Comparison of ENCODE assay signal across 1 fruit fly cellular context in genomic region chrX:10016724-10017123, dm6.
TF ChIP-seq lines count a peak whose summit lies in the region.

TSS of gene Cht6 (plus strand) at chrX:10016845.

TF ChIP-seq in whole organism, embryonic, 481 proteins besides CTCF, POLR2A, EP300 and RAD21 (continued from another document):
- TF ChIP-seq vvl (GFP tag; IDR thresholded peaks at IDR 0.05; lab: Robert Waterston, UW): 0 out of 2 replicates have a peak, but pooled peaks have one; percentile 23
- no peak for TF ChIP-seq CG7745 (tag; optimal IDR thresholded peaks at IDR 0.05; lab: Kevin White, UChicago)
- TF ChIP-seq CG1832 (GFP tag; optimal IDR thresholded peaks at IDR 0.05; lab: Kevin White, UChicago): no peak
- no peak for TF ChIP-seq HLH54F (GFP tag; optimal IDR thresholded peaks at IDR 0.05; lab: Kevin White, UChicago)
- no peak for TF ChIP-seq pb (GFP tag; optimal IDR thresholded peaks at IDR 0.05; lab: Kevin White, UChicago)
- TF ChIP-seq CG2889 (GFP tag; IDR thresholded peaks at IDR 0.05; lab: Robert Waterston, UW): no peak
- TF ChIP-seq CG30020 (tag; optimal IDR thresholded peaks at IDR 0.05; lab: Kevin White, UChicago): no peak
- no peak for TF ChIP-seq CG12744 (GFP tag; optimal IDR thresholded peaks at IDR 0.05; lab: Kevin White, UChicago)
- no peak for TF ChIP-seq CG34376 (GFP tag; optimal IDR thresholded peaks at IDR 0.05; lab: Kevin White, UChicago)
- no peak for TF ChIP-seq Blimp-1 (GFP tag; optimal IDR thresholded peaks at IDR 0.05; lab: Kevin White, UChicago)
- no peak for TF ChIP-seq CG14014 (GFP tag; IDR thresholded peaks at IDR 0.05; lab: Robert Waterston, UW)
- peak; percentile 33 for TF ChIP-seq Jarid2 (GFP tag; optimal IDR thresholded peaks at IDR 0.05; lab: Kevin White, UChicago)
- no peak for TF ChIP-seq CG2712 (tag; optimal IDR thresholded peaks at IDR 0.05; lab: Kevin White, UChicago)
- TF ChIP-seq nom (GFP tag; optimal IDR thresholded peaks at IDR 0.05; lab: Kevin White, UChicago): peak; percentile 39
- TF ChIP-seq sqz (GFP tag; optimal IDR thresholded peaks at IDR 0.05; lab: Kevin White, UChicago): peak; percentile 0
- TF ChIP-seq CG12104 (GFP tag; optimal IDR thresholded peaks at IDR 0.05; lab: Kevin White, UChicago): no peak
